Fruit fly (Drosophila melanogaster) whole organism, pupa: ENCODE data around the gene PolH.
A peak's percentile ranks its signal among the peaks of the same experiment; 100 is the strongest.

Experiments
- CG10348 ChIP-seq: fragments of 200-800 bp; sonication (Bioruptor generic); IDR thresholded peaks from 2 replicates; pipeline ENCODE4 v1.3.6; 2022; ENCODE audit warnings: missing biosample characterization, missing genetic modification characterization
- CG12605 ChIP-seq: fragments of 200-800 bp; sonication (Bioruptor generic); IDR thresholded peaks from 2 replicates; pipeline ENCODE4 v1.3.6; 2022; ENCODE audit warnings: missing biosample characterization, missing genetic modification characterization
- CG14655 ChIP-seq: fragments of 200-800 bp; sonication (Bioruptor generic); optimal IDR thresholded peaks from 3 replicates; lab custom pipeline; 2017; ENCODE audit warnings: mild to moderate bottlenecking, missing biosample characterization, missing genetic modification reagents, missing genetic modification characterization
- CG15710 ChIP-seq: fragments of 200-800 bp; sonication (Bioruptor generic); optimal IDR thresholded peaks from 2 replicates; lab custom pipeline; 2018; ENCODE audit warnings: missing biosample characterization, mild to moderate bottlenecking, missing genetic modification characterization, moderate library complexity
- CG32121 ChIP-seq: fragments of 200-800 bp; sonication (Bioruptor generic); IDR thresholded peaks from 2 replicates; pipeline ENCODE4 v1.3.6; 2022; ENCODE audit warnings: missing biosample characterization, missing genetic modification characterization
- CG4496 ChIP-seq: fragments of 200-800 bp; sonication (Bioruptor generic); IDR thresholded peaks from 3 replicates; pipeline ENCODE4 v1.3.6; 2022; ENCODE audit warnings: missing biosample characterization, missing genetic modification characterization
- CG8159 ChIP-seq: fragments of 200-800 bp; sonication (Bioruptor generic); optimal IDR thresholded peaks from 3 replicates; lab custom pipeline; 2018; ENCODE audit warnings: missing biosample characterization, mild to moderate bottlenecking, missing genetic modification characterization, moderate library complexity
- CG8301 ChIP-seq: fragments of 200-800 bp; sonication (Bioruptor generic); optimal IDR thresholded peaks from 2 replicates; lab custom pipeline; 2018; ENCODE audit warnings: missing biosample characterization, mild to moderate bottlenecking, missing genetic modification characterization
- CG9948 ChIP-seq: fragments of 200-800 bp; sonication (Bioruptor generic); optimal IDR thresholded peaks from 2 replicates; lab custom pipeline; 2018; ENCODE audit warnings: missing biosample characterization, mild to moderate bottlenecking, missing genetic modification characterization, moderate library complexity
- EcR ChIP-seq: fragments of 200-800 bp; sonication (Bioruptor generic); optimal IDR thresholded peaks from 3 replicates; lab custom pipeline; 2019; ENCODE audit warnings: missing biosample characterization, missing genetic modification characterization, mild to moderate bottlenecking, moderate library complexity, missing genetic modification reagents
- Ets98B ChIP-seq: fragments of 200-800 bp; sonication (Bioruptor generic); IDR thresholded peaks from 2 replicates; pipeline ENCODE4 v1.3.6; 2022; ENCODE audit warnings: missing biosample characterization, missing genetic modification characterization
- Pif1B ChIP-seq: fragments of 200-800 bp; sonication (Bioruptor generic); optimal IDR thresholded peaks from 3 replicates; lab custom pipeline; 2016; ENCODE audit warnings: missing biosample characterization, missing genetic modification characterization

dm6 chr3L:21896217-21896616 lies 45.4 kb downstream of the PolH start:
- TF ChIP-seq CG8159 (tag; lab: Kevin White, UChicago) (no peak), EcR (peak; percentile 7), CG4496 (GFP tag; lab: Robert Waterston, UW) (peak; percentile 43; the same call in 1 of the 3 replicates), CG9948 (no peak), CG8301 (tag; lab: Kevin White, UChicago) (peak; percentile 7), Ets98B (peak; percentile 37; the same call in 1 of the 2 replicates), Pif1B (GFP tag; lab: Kevin White, UChicago) (no peak), CG15710 (no peak), CG14655 (GFP tag; lab: Kevin White, UChicago) (peak; percentile 45), CG32121 (GFP tag; lab: Robert Waterston, UW) (peak; percentile 56), CG10348 (no peak), CG12605 (peak; percentile 57; the same call in 1 of the 2 replicates)
